Worm (Caenorhabditis elegans) whole organism, young adult: ENCODE results near the gene Y62E10A.19.
A peak's percentile ranks its signal among the peaks of the same experiment; 100 is the strongest.

Source experiments
- B0019.2 ChIP-seq: fragments of 200-800 bp; sonication (Bioruptor generic); conservative IDR thresholded peaks from 2 replicates; pipeline ENCODE4 v1.3.6; 2022; ENCODE audit warnings: missing genetic modification reagents, missing genetic modification characterization, missing compliant biosample characterization
- B0035.1 ChIP-seq: sonication (generic microtip); optimal IDR thresholded peaks from 2 replicates; lab custom pipeline; 2016; ENCODE audit warnings: missing genetic modification characterization, mild to moderate bottlenecking, missing compliant biosample characterization, missing genotype, missing genetic modification reagents
- B0261.1 ChIP-seq: sonication (generic microtip); optimal IDR thresholded peaks from 2 replicates; lab custom pipeline; 2016; ENCODE audit warnings: mild to moderate bottlenecking, missing genetic modification characterization, moderate library complexity, missing compliant biosample characterization
- D2030.7 ChIP-seq: fragments of 200-800 bp; sonication (Bioruptor generic); IDR thresholded peaks from 2 replicates; pipeline ENCODE4 v1.3.6; 2022; ENCODE audit warnings: missing genetic modification reagents, missing genetic modification characterization, missing compliant biosample characterization
- F22D6.2 ChIP-seq: sonication (generic microtip); optimal IDR thresholded peaks from 2 replicates; lab custom pipeline; 2016; ENCODE audit warnings: mild to moderate bottlenecking, missing genetic modification characterization, missing compliant biosample characterization
- F23B12.7 ChIP-seq: sonication (generic microtip); optimal IDR thresholded peaks from 2 replicates; lab custom pipeline; 2017; ENCODE audit warnings: missing genetic modification characterization, mild to moderate bottlenecking, missing compliant biosample characterization, antibody characterized with exemption, moderate library complexity; ENCODE audit not compliant: insufficient read depth
- F37B4.10 ChIP-seq: fragments of 200-800 bp; sonication (Bioruptor generic); IDR thresholded peaks from 2 replicates; pipeline ENCODE4 v1.3.6; 2022; ENCODE audit warnings: missing genetic modification characterization, missing compliant biosample characterization
- F57C9.4 ChIP-seq: sonication (generic microtip); optimal IDR thresholded peaks from 2 replicates; lab custom pipeline; 2017; ENCODE audit warnings: mild to moderate bottlenecking, missing genetic modification characterization, missing compliant biosample characterization
- Y53G8AR.9 ChIP-seq: fragments of 200-800 bp; sonication (Bioruptor generic); conservative IDR thresholded peaks from 2 replicates; pipeline ENCODE4 v1.3.6; 2022; ENCODE audit warnings: missing genetic modification reagents, missing genetic modification characterization, missing compliant biosample characterization
- ZK185.1 ChIP-seq: sonication (generic microtip); optimal IDR thresholded peaks from 2 replicates; lab custom pipeline; 2016; ENCODE audit warnings: mild to moderate bottlenecking, missing genetic modification characterization, missing compliant biosample characterization; ENCODE audit not compliant: poor library complexity, severe bottlenecking
- akir-1 ChIP-seq: fragments of 200-800 bp; sonication (Bioruptor generic); optimal IDR thresholded peaks from 2 replicates; lab custom pipeline; 2018; ENCODE audit warnings: mild to moderate bottlenecking, missing genetic modification characterization, moderate library complexity, missing compliant biosample characterization
- attf-3 ChIP-seq: fragments of 200-800 bp; sonication (Bioruptor generic); conservative IDR thresholded peaks from 2 replicates; pipeline ENCODE4 v1.3.6; 2022; ENCODE audit warnings: missing genetic modification reagents, missing genetic modification characterization, missing compliant biosample characterization
- attf-6 ChIP-seq: fragments of 200-800 bp; sonication (Bioruptor generic); IDR thresholded peaks from 2 replicates; pipeline ENCODE4 v1.3.6; 2022; ENCODE audit warnings: missing genetic modification reagents, missing genetic modification characterization, missing compliant biosample characterization
- bed-1 ChIP-seq: fragments of 200-800 bp; sonication (Bioruptor generic); IDR thresholded peaks from 2 replicates; pipeline ENCODE4 v1.3.6; 2022; ENCODE audit warnings: missing genetic modification reagents, missing genetic modification characterization, missing compliant biosample characterization
- bed-2 ChIP-seq: fragments of 200-800 bp; sonication (Bioruptor generic); IDR thresholded peaks from 2 replicates; pipeline ENCODE4 v1.3.6; 2022; ENCODE audit warnings: missing genetic modification reagents, missing genetic modification characterization, missing compliant biosample characterization
- ceh-91 ChIP-seq: fragments of 200-800 bp; sonication (Bioruptor generic); IDR thresholded peaks from 2 replicates; pipeline ENCODE4 v1.3.6; 2022; ENCODE audit warnings: missing genetic modification reagents, missing genetic modification characterization, missing compliant biosample characterization
- die-1 ChIP-seq: sonication (generic microtip); optimal IDR thresholded peaks from 2 replicates; lab custom pipeline; 2016; ENCODE audit warnings: missing genotype, mild to moderate bottlenecking, missing genetic modification characterization, missing compliant biosample characterization
- egl-44 ChIP-seq: fragments of 200-800 bp; sonication (Bioruptor generic); IDR thresholded peaks from 2 replicates; pipeline ENCODE4 v1.3.6; 2022; ENCODE audit warnings: missing genetic modification reagents, missing genetic modification characterization, missing compliant biosample characterization
- ets-4 ChIP-seq: fragments of 200-800 bp; sonication (Bioruptor generic); optimal IDR thresholded peaks from 2 replicates; lab custom pipeline; 2018; ENCODE audit warnings: mild to moderate bottlenecking, missing genetic modification characterization, missing compliant biosample characterization
- hmg-1.2 ChIP-seq: fragments of 200-800 bp; sonication (Bioruptor generic); IDR thresholded peaks from 2 replicates; pipeline ENCODE4 v1.3.6; 2022; ENCODE audit warnings: missing genetic modification reagents, missing genetic modification characterization, missing compliant biosample characterization
- hmg-20 ChIP-seq: fragments of 200-800 bp; sonication (Bioruptor generic); IDR thresholded peaks from 2 replicates; pipeline ENCODE4 v1.3.6; 2022; ENCODE audit warnings: missing genetic modification reagents, missing genetic modification characterization, missing compliant biosample characterization
- hsf-1 ChIP-seq: fragments of 200-800 bp; sonication (Bioruptor generic); IDR thresholded peaks from 2 replicates; pipeline ENCODE4 v1.3.6; 2022; ENCODE audit warnings: missing genetic modification reagents, missing genetic modification characterization, missing compliant biosample characterization
- let-526 ChIP-seq: fragments of 200-800 bp; sonication (Bioruptor generic); IDR thresholded peaks from 2 replicates; pipeline ENCODE4 v1.3.6; 2022; ENCODE audit warnings: missing genetic modification reagents, missing genetic modification characterization, missing compliant biosample characterization
- lin-26 ChIP-seq: fragments of 200-800 bp; sonication (Bioruptor generic); IDR thresholded peaks from 2 replicates; pipeline ENCODE4 v1.3.6; 2022; ENCODE audit warnings: missing genetic modification reagents, missing genetic modification characterization, missing compliant biosample characterization
- lin-54 ChIP-seq: fragments of 200-800 bp; sonication (Bioruptor generic); optimal IDR thresholded peaks from 2 replicates; lab custom pipeline; 2018; ENCODE audit warnings: mild to moderate bottlenecking, missing genetic modification characterization, missing compliant biosample characterization
- lir-1 ChIP-seq: fragments of 200-800 bp; sonication (Bioruptor generic); conservative IDR thresholded peaks from 2 replicates; pipeline ENCODE4 v1.3.6; 2022; ENCODE audit warnings: missing genetic modification reagents, missing genetic modification characterization, missing compliant biosample characterization
- madf-3 ChIP-seq: fragments of 200-800 bp; sonication (Bioruptor generic); IDR thresholded peaks from 2 replicates; pipeline ENCODE4 v1.3.6; 2022; ENCODE audit warnings: missing genetic modification reagents, missing genetic modification characterization, missing compliant biosample characterization
- madf-6 ChIP-seq: fragments of 200-800 bp; sonication (Bioruptor generic); IDR thresholded peaks from 2 replicates; pipeline ENCODE4 v1.3.6; 2022; ENCODE audit warnings: missing genetic modification reagents, missing genetic modification characterization, missing compliant biosample characterization
- mel-28 ChIP-seq: sonication (generic microtip); optimal IDR thresholded peaks from 2 replicates; lab custom pipeline; 2016; ENCODE audit warnings: borderline replicate concordance, mild to moderate bottlenecking, missing genetic modification characterization, missing compliant biosample characterization
- nfya-2 ChIP-seq: fragments of 200-800 bp; sonication (Bioruptor generic); IDR thresholded peaks from 2 replicates; pipeline ENCODE4 v1.3.6; 2022; ENCODE audit warnings: missing genetic modification reagents, missing genetic modification characterization, missing compliant biosample characterization
- nhr-80 ChIP-seq: sonication (generic microtip); optimal IDR thresholded peaks from 2 replicates; lab custom pipeline; 2016; ENCODE audit warnings: missing genetic modification characterization, missing compliant biosample characterization
- repo-1 ChIP-seq: sonication (generic microtip); optimal IDR thresholded peaks from 2 replicates; lab custom pipeline; 2017; ENCODE audit warnings: mild to moderate bottlenecking, missing genetic modification characterization, missing compliant biosample characterization
- rpc-1 ChIP-seq, 2 experiments: fragments of 150-350 bp in 1 of 2; sonication (generic microtip) in 1 of 2; optimal IDR thresholded peaks; 2 replicates each; lab custom pipeline; 2014 to 2018; ENCODE audit warnings: missing biosample characterization in 1 of 2, missing genetic modification characterization in 1 of 2, missing genetic modification reagents in 1 of 2, missing genotype in 1 of 2
- snpc-3.4 ChIP-seq: sonication (generic microtip); optimal IDR thresholded peaks from 2 replicates; lab custom pipeline; 2017; ENCODE audit warnings: missing genetic modification characterization, mild to moderate bottlenecking, missing compliant biosample characterization, antibody characterized with exemption, moderate library complexity, missing genotype, missing genetic modification reagents
- snpc-4 ChIP-seq, 5 experiments: fragments of 150-350 bp in 1 of 5; sonication (generic microtip) in 4 of 5; optimal IDR thresholded peaks; 2 replicates each; lab custom pipeline; 2014 to 2018; ENCODE audit warnings: missing genetic modification characterization in 5 of 5, missing biosample characterization in 3 of 5, antibody characterized with exemption in 2 of 5, mild to moderate bottlenecking in 2 of 5, missing compliant biosample characterization in 2 of 5, missing genotype in 2 of 5, moderate library complexity in 2 of 5, missing genetic modification reagents in 1 of 5
- sptf-2 ChIP-seq: fragments of 200-800 bp; sonication (Bioruptor generic); optimal IDR thresholded peaks from 2 replicates; lab custom pipeline; 2018; ENCODE audit warnings: mild to moderate bottlenecking, missing genetic modification characterization, missing compliant biosample characterization
- tbp1 ChIP-seq: fragments of 200-800 bp; sonication (Bioruptor generic); optimal IDR thresholded peaks from 2 replicates; lab custom pipeline; 2018; ENCODE audit warnings: mild to moderate bottlenecking, missing genetic modification characterization, missing compliant biosample characterization
- zfh-2 ChIP-seq: fragments of 200-800 bp; sonication (Bioruptor generic); conservative IDR thresholded peaks from 2 replicates; pipeline ENCODE4 v1.3.6; 2022; ENCODE audit warnings: missing genetic modification reagents, missing genetic modification characterization, missing compliant biosample characterization
- zim-3 ChIP-seq: sonication (generic microtip); optimal IDR thresholded peaks from 2 replicates; lab custom pipeline; 2017; ENCODE audit warnings: mild to moderate bottlenecking, missing genetic modification characterization, moderate library complexity, missing compliant biosample characterization
- ztf-26 ChIP-seq: sonication (generic microtip); optimal IDR thresholded peaks from 2 replicates; lab custom pipeline; 2017; ENCODE audit warnings: missing genetic modification characterization, missing compliant biosample characterization
- ztf-6 ChIP-seq: fragments of 200-800 bp; sonication (Bioruptor generic); IDR thresholded peaks from 2 replicates; pipeline ENCODE4 v1.3.6; 2022; ENCODE audit warnings: missing genetic modification reagents, missing genetic modification characterization, missing compliant biosample characterization

The Y62E10A.19 gene

DNA sequence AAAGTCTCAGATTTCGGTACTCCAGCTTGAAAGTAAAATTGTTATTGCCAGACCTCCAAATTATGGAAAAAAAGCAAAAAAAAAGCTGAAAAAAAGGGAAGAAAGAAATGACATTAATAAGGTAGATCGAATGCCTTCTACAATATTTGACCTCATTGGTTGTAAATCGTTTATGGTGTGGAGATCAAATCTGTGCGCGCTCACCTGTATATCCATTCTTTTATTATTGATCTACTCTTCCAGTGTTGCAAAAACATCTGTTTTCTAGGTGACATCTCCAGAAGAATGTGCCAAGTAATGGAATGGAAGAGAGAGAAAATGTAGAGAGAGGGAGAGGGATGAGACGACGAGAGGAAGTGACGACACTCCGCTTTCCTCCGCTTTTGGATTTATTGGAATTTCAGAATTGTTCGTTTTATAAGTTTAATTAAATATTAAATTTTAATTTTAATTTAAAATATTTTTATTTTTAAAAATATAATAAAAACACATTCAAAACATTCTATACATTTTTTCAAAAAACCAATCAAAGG is 7.7 kb upstream of the Y62E10A.19 start, which contains the start of the genes pik-1 and aptf-2 (continued):
- TF ChIP-seq ZK185.1 (tag; lab: Kevin White, UChicago) (no peak), attf-6 (GFP tag; lab: Robert Waterston, UW) (no peak), hsf-1 (GFP tag; lab: Robert Waterston, UW) (peak; percentile 70)
- TF ChIP-seq, all 124 proteins: peak for 14

DNA sequence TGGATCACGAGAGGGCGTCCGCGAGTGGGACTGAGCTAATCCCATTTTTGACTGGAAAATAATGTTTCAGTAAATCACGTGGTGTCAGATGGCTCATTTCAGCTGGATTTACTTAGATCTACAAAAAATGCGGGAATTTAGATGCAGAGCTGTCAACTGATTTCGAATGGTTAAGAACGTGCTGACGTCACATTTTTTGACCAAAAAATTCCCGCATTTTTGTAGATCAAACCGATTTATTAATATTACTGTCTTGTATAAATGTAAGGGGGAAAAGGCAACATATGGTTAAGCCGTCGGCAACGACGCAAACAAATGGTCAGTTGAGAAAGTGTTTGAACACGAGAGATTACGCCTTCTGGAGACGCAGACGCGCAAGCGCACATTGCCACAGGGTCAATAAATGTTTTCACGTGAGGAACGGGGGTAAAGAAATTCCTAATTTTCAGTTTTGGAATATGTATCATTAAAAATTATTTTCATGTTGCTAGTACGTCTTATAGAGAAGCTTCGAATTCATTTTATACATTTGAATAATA is 4.8 kb upstream of the Y62E10A.19 start, which contains the start of gene gcl-1:
Gene gcl-1 (minus strand): TSS at position 51 of the 539 bp plus-strand sequence.
- no peak for TF ChIP-seq nfya-2
- TF ChIP-seq hmg-1.2 (GFP tag; lab: Robert Waterston, UW), result peak; percentile 28; the same call in 1 of the 2 replicates
- TF ChIP-seq ceh-91 (GFP tag; lab: Robert Waterston, UW), result no peak
- no peak for TF ChIP-seq mel-28 (tag; lab: Kevin White, UChicago)

DNA sequence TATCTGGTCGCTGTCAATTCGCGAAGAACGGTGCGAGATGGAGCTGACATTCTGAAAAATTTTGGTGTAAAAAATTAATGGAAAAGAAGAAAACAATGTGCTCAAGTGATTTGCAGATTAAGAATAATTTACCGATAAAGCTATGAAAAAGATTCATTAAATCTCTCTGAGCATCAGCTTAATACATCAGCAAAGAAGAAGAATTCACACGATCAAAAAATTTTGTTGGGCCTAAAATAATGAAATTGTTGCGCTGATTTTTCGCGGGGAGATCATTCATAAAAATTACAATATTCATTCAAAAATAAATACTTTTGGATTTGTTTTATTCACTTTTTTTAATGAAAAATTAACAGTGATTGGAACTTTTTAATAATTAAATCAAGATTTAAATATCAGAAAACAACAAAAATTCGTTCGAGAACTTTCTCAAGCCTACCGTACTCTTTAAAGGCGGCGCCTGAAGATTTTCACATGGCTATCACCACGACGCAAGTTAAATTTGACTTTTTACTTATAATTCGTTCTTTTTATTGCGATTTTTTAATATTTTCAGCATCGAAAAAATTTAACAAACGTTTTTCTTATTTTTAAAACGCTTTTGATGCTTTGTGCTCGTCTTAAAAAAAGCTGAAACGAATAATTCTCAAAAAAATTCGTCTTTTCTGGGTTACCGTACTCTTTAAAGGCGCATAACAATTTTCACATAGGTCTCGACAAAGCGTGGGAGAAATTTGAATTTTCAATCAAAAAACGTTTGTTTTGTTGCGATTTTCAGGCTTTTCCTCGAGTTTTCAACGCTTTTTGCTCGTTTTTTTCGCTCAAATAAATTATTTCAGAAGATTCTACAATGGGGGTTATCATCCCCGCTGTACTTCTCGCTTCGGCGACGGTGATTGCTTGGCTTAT is 7.4 kb downstream of the Y62E10A.19 start, which contains the start of the genes memi-2 and cyp-31A5:
Gene memi-2 (minus strand): TSS at position 51 of the 909 bp plus-strand sequence.
Gene cyp-31A5 (plus strand): TSS at position 834 of the 909 bp plus-strand sequence.
- TF ChIP-seq ets-4 (GFP tag; lab: Kevin White, UChicago) (no peak), zim-3 (tag; lab: Kevin White, UChicago) (no peak), D2030.7 (GFP tag; lab: Robert Waterston, UW) (no peak), F23B12.7 (tag; lab: Kevin White, UChicago) (no peak), die-1 (tag; lab: Kevin White, UChicago) (no peak), ztf-6 (GFP tag; lab: Robert Waterston, UW) (no peak), madf-3 (GFP tag; lab: Robert Waterston, UW) (no peak), B0035.1 (no peak), nhr-80 (tag; lab: Kevin White, UChicago) (no peak), attf-3 (GFP tag; lab: Robert Waterston, UW) (no peak), zfh-2 (GFP tag; lab: Robert Waterston, UW) (no peak), F37B4.10 (GFP tag; lab: Robert Waterston, UW) (no peak), rpc-1 (optimal IDR thresholded peaks at IDR 0.05; lab: Kevin White, UChicago) (no peak), rpc-1 (tag; optimal IDR thresholded peaks at IDR 0.05; lab: Kevin White, UChicago) (no peak), B0261.1 (tag; lab: Kevin White, UChicago) (no peak), hmg-20 (GFP tag; lab: Robert Waterston, UW) (no peak), ztf-26 (tag; lab: Kevin White, UChicago) (no peak), madf-6 (GFP tag; lab: Robert Waterston, UW) (peak; percentile 66), bed-2 (GFP tag; lab: Robert Waterston, UW) (no peak), Y53G8AR.9 (no peak), F22D6.2 (tag; lab: Kevin White, UChicago) (no peak), F57C9.4 (tag; lab: Kevin White, UChicago) (no peak), snpc-3.4 (tag; lab: Kevin White, UChicago) (no peak), lin-26 (GFP tag; lab: Robert Waterston, UW) (no peak), egl-44 (GFP tag; lab: Robert Waterston, UW) (no peak), akir-1 (GFP tag; lab: Kevin White, UChicago) (no peak), lir-1 (no peak), bed-1 (GFP tag; lab: Robert Waterston, UW) (no peak), B0019.2 (GFP tag; lab: Robert Waterston, UW) (no peak), lin-54 (GFP tag; lab: Kevin White, UChicago) (no peak), mel-28 (tag; lab: Kevin White, UChicago) (no peak), let-526 (GFP tag; lab: Robert Waterston, UW) (no peak), tbp1 (GFP tag; lab: Kevin White, UChicago) (no peak), sptf-2 (GFP tag; lab: Kevin White, UChicago) (no peak), snpc-4 (GFP tag; optimal IDR thresholded peaks at IDR 0.05; lab: Kevin White, UChicago) (no peak), snpc-4 (tag; optimal IDR thresholded peaks at IDR 0.05; lab: Kevin White, UChicago) (peak in 1 of 4 experiments; percentile 36), repo-1 (no peak)
